Fruit fly (Drosophila melanogaster): ENCODE data around the gene CG18284.
A peak's percentile ranks its signal among the peaks of the same experiment; 100 is the strongest.

Gene CG18284

dm6 chr2L:10647720-10648349 lies 4.1 kb downstream of the CG18284 start (continued):
- TF ChIP-seq NfI (GFP tag; optimal IDR thresholded peaks at IDR 0.05): no peak
- TF ChIP-seq CG32532 (GFP tag; IDR thresholded peaks at IDR 0.05): no peak
- no peak for TF ChIP-seq slou (GFP tag; optimal IDR thresholded peaks at IDR 0.05)
- TF ChIP-seq ATbp (GFP tag; optimal IDR thresholded peaks at IDR 0.05): no peak
- TF ChIP-seq Elba2 (GFP tag; optimal IDR thresholded peaks at IDR 0.05): peak; percentile 99
- TF ChIP-seq CG11696 (GFP tag; IDR thresholded peaks at IDR 0.05): no peak
- TF ChIP-seq CG3726 (GFP tag; IDR thresholded peaks at IDR 0.05): no peak
- no peak for TF ChIP-seq CG10959 (GFP tag; IDR thresholded peaks at IDR 0.05)
- TF ChIP-seq tup (GFP tag; optimal IDR thresholded peaks at IDR 0.05): no peak
- 0 out of 2 replicates have a peak, but pooled peaks have one; percentile 48 for TF ChIP-seq CG31441 (GFP tag; IDR thresholded peaks at IDR 0.05)
- no peak for TF ChIP-seq MESR4 (GFP tag; optimal IDR thresholded peaks at IDR 0.05)
- no peak for TF ChIP-seq dmrt11E (tag; optimal IDR thresholded peaks at IDR 0.05)
- peak; percentile 75 for TF ChIP-seq CG3995 (GFP tag; optimal IDR thresholded peaks at IDR 0.05)
- no peak for TF ChIP-seq Dbx (GFP tag; IDR thresholded peaks at IDR 0.05)
- no peak for TF ChIP-seq wor (GFP tag; IDR thresholded peaks at IDR 0.05)

- TF ChIP-seq fd102C (GFP tag; optimal IDR thresholded peaks at IDR 0.05) (no peak), lbe (GFP tag; optimal IDR thresholded peaks at IDR 0.05) (no peak), CG6272 (GFP tag; IDR thresholded peaks at IDR 0.05) (no peak), fd64A (GFP tag; optimal IDR thresholded peaks at IDR 0.05) (no peak), NK7.1 (GFP tag; optimal IDR thresholded peaks at IDR 0.05) (no peak), org-1 (GFP tag; optimal IDR thresholded peaks at IDR 0.05) (no peak), nerfin-2 (GFP tag; IDR thresholded peaks at IDR 0.05; ENCODE audit: partially characterized antibody) (no peak)
These were observed 7.5 kb downstream of the CG18284 start, which contains the start of gene dbf for dm6 chr2L:10651313-10651712. dbf (plus strand) TSS chr2L:10651613.

dm6 chr2L:10654520-10654919 lies 10.7 kb downstream of the CG18284 start:
- no peak for TF ChIP-seq btn (GFP tag; optimal IDR thresholded peaks at IDR 0.05)
- TF ChIP-seq CG3838 (GFP tag; optimal IDR thresholded peaks at IDR 0.05): no peak
- TF ChIP-seq CG11504 (tag; optimal IDR thresholded peaks at IDR 0.05): peak; percentile 99
- TF ChIP-seq zen (tag; optimal IDR thresholded peaks at IDR 0.05): peak; percentile 19
- TF ChIP-seq CG2199 (GFP tag; IDR thresholded peaks at IDR 0.05): 0 out of 3 replicates have a peak, but pooled peaks have one; percentile 30

dm6 chr2L:10657981-10658380 lies 14.2 kb downstream of the CG18284 start, which contains the start of gene CG45690:
CG45690 (plus strand) TSS chr2L:10658281.
- no peak for TF ChIP-seq hth (optimal IDR thresholded peaks at IDR 0.05)
- no peak for TF ChIP-seq croc (GFP tag; conservative IDR thresholded peaks at IDR 0.05)
- no peak for TF ChIP-seq Ssrp (tag; optimal IDR thresholded peaks at IDR 0.05)
- TF ChIP-seq grn (GFP tag; optimal IDR thresholded peaks at IDR 0.05): no peak
- no peak for TF ChIP-seq pum (GFP tag; optimal IDR thresholded peaks at IDR 0.05)
- no peak for TF ChIP-seq CG13123 (GFP tag; optimal IDR thresholded peaks at IDR 0.05)
- no peak for TF ChIP-seq CG7928 (GFP tag; optimal IDR thresholded peaks at IDR 0.05)
- TF ChIP-seq Aef1 (GFP tag; IDR thresholded peaks at IDR 0.05): no peak
- no peak for TF ChIP-seq Trl (optimal IDR thresholded peaks at IDR 0.05)
- TF ChIP-seq Trl (GFP tag; optimal IDR thresholded peaks at IDR 0.05): no peak
- no peak for TF ChIP-seq HLHmδ (GFP tag; optimal IDR thresholded peaks at IDR 0.05)
- no peak for TF ChIP-seq trh (GFP tag; optimal IDR thresholded peaks at IDR 0.05)
- TF ChIP-seq kni (GFP tag; optimal IDR thresholded peaks at IDR 0.05): no peak
- TF ChIP-seq CG9817 (tag; optimal IDR thresholded peaks at IDR 0.05): no peak
- TF ChIP-seq CG17912 (GFP tag; optimal IDR thresholded peaks at IDR 0.05): no peak
- no peak for TF ChIP-seq MTF-1 (GFP tag; optimal IDR thresholded peaks at IDR 0.05; ENCODE audit: borderline replicate concordance)
- no peak for TF ChIP-seq CG2712 (tag; optimal IDR thresholded peaks at IDR 0.05)
